Comparison of ENCODE assay signal across 5 fruit fly cellular contexts in genomic region chr3R:16403734-16404057, dm6.
TF ChIP-seq lines count a peak whose summit lies in the region.

No protein-coding gene starts in this region.

- peak; percentile 53 to 69 for TF ChIP-seq CTCF in S2 (optimal IDR thresholded peaks at IDR 0.05; lab: Kevin White, UChicago)
- TF ChIP-seq CTCF in whole organism, embryonic (GFP tag; optimal IDR thresholded peaks at IDR 0.05; lab: Kevin White, UChicago) = peak; percentile 46

TF ChIP-seq in whole organism, 6 proteins besides CTCF, POLR2A, EP300 and RAD21:
- peak; percentile 57 for TF ChIP-seq CG8478 (optimal IDR thresholded peaks at IDR 0.05; lab: Kevin White, UChicago)
- TF ChIP-seq usp (GFP tag; optimal IDR thresholded peaks at IDR 0.05; lab: Kevin White, UChicago) = no peak
TF ChIP-seq in whole organism: peak in this region for 1.

TF ChIP-seq in whole organism, embryonic, 481 proteins besides CTCF, POLR2A, EP300 and RAD21 (continues in another document):
- TF ChIP-seq CG17186 (GFP tag; optimal IDR thresholded peaks at IDR 0.05; lab: Kevin White, UChicago) = no peak
- TF ChIP-seq CG43689 (GFP tag; IDR thresholded peaks at IDR 0.05; lab: Robert Waterston, UW) = no peak
- 0 out of 2 replicates have a peak, but pooled peaks have one; percentile 37 for TF ChIP-seq ttk (GFP tag; IDR thresholded peaks at IDR 0.05; lab: Robert Waterston, UW)
- peak in 1 of 2 experiments; percentile 16 for TF ChIP-seq tll (GFP tag; optimal IDR thresholded peaks at IDR 0.05; lab: Kevin White, UChicago)
- no peak for TF ChIP-seq Chrac-16 (GFP tag; optimal IDR thresholded peaks at IDR 0.05; lab: Kevin White, UChicago)
- TF ChIP-seq Jarid2 (GFP tag; optimal IDR thresholded peaks at IDR 0.05; lab: Kevin White, UChicago) = peak; percentile 56
- TF ChIP-seq HLH54F (GFP tag; optimal IDR thresholded peaks at IDR 0.05; lab: Kevin White, UChicago) = no peak
- TF ChIP-seq CG10321 (GFP tag; IDR thresholded peaks at IDR 0.05; lab: Robert Waterston, UW) = peak; percentile 92
- TF ChIP-seq Nf-YB (GFP tag; optimal IDR thresholded peaks at IDR 0.05; lab: Kevin White, UChicago) = peak; percentile 99
- no peak for TF ChIP-seq CG5953 (GFP tag; IDR thresholded peaks at IDR 0.05; lab: Robert Waterston, UW)
- peak; percentile 38 for TF ChIP-seq CG17829 (tag; optimal IDR thresholded peaks at IDR 0.05; lab: Kevin White, UChicago)
- no peak for TF ChIP-seq CG8765 (GFP tag; IDR thresholded peaks at IDR 0.05; lab: Robert Waterston, UW)
- TF ChIP-seq CG12155 (GFP tag; optimal IDR thresholded peaks at IDR 0.05; lab: Kevin White, UChicago) = no peak
- TF ChIP-seq CG15269 (tag; optimal IDR thresholded peaks at IDR 0.05; lab: Kevin White, UChicago) = no peak
- no peak for TF ChIP-seq CG42726 (GFP tag; IDR thresholded peaks at IDR 0.05; lab: Robert Waterston, UW; ENCODE audit: partially characterized antibody)
- no peak for TF ChIP-seq bigmax (GFP tag; optimal IDR thresholded peaks at IDR 0.05; lab: Kevin White, UChicago)
- TF ChIP-seq CG15696 (tag; optimal IDR thresholded peaks at IDR 0.05; lab: Kevin White, UChicago) = no peak
- no peak for TF ChIP-seq CG31388 (GFP tag; optimal IDR thresholded peaks at IDR 0.05; lab: Kevin White, UChicago)
- TF ChIP-seq CG7786 (GFP tag; optimal IDR thresholded peaks at IDR 0.05; lab: Kevin White, UChicago) = no peak
- TF ChIP-seq D19A (tag; optimal IDR thresholded peaks at IDR 0.05; lab: Kevin White, UChicago) = no peak
- no peak for TF ChIP-seq Ssrp (tag; optimal IDR thresholded peaks at IDR 0.05; lab: Kevin White, UChicago)
- no peak for TF ChIP-seq gt (GFP tag; IDR thresholded peaks at IDR 0.05; lab: Robert Waterston, UW)
- no peak for TF ChIP-seq Antp (GFP tag; optimal IDR thresholded peaks at IDR 0.05; lab: Kevin White, UChicago)
- TF ChIP-seq Kr (GFP tag; optimal IDR thresholded peaks at IDR 0.05; lab: Kevin White, UChicago) = no peak
- no peak for TF ChIP-seq emc (GFP tag; optimal IDR thresholded peaks at IDR 0.05; lab: Kevin White, UChicago)
- TF ChIP-seq CG14710 (tag; optimal IDR thresholded peaks at IDR 0.05; lab: Kevin White, UChicago) = no peak
- no peak for TF ChIP-seq dmrt99B (tag; optimal IDR thresholded peaks at IDR 0.05; lab: Kevin White, UChicago)
- no peak for TF ChIP-seq sna (GFP tag; IDR thresholded peaks at IDR 0.05; lab: Robert Waterston, UW; ENCODE audit: partially characterized antibody)
- no peak for TF ChIP-seq Mes4 (GFP tag; optimal IDR thresholded peaks at IDR 0.05; lab: Kevin White, UChicago)
- TF ChIP-seq insv (GFP tag; optimal IDR thresholded peaks at IDR 0.05; lab: Kevin White, UChicago) = peak in 1 of 2 experiments; percentile 52

TF ChIP-seq in whole organism, pupa, 21 proteins besides CTCF, POLR2A, EP300 and RAD21:
- TF ChIP-seq CG4496 (GFP tag; IDR thresholded peaks at IDR 0.05; lab: Robert Waterston, UW) (0 out of 3 replicates have a peak, but pooled peaks have one; percentile 34), Pif1A (GFP tag; optimal IDR thresholded peaks at IDR 0.05; lab: Kevin White, UChicago) (no peak), CG8301 (tag; optimal IDR thresholded peaks at IDR 0.05; lab: Kevin White, UChicago) (no peak)

TF ChIP-seq in whole organism, wandering third instar larva, 38 proteins besides CTCF, POLR2A, EP300 and RAD21:
- TF ChIP-seq Dif (GFP tag; optimal IDR thresholded peaks at IDR 0.05; lab: Kevin White, UChicago; ENCODE audit: partially characterized antibody) (peak; percentile 11), Rel (GFP tag; optimal IDR thresholded peaks at IDR 0.05; lab: Kevin White, UChicago) (no peak), Rel (tag; optimal IDR thresholded peaks at IDR 0.05; lab: Kevin White, UChicago) (no peak)
TF ChIP-seq in whole organism, wandering third instar larva: peak in this region for 1.
